Worm (Caenorhabditis elegans) whole organism, L2 larva: Measurements from ENCODE around the gene D1022.3.

Experiments
- ZK546.5 ChIP-seq: sonication (generic microtip); optimal IDR thresholded peaks from 2 replicates; lab custom pipeline; 2017; ENCODE audit warnings: missing biosample characterization, missing genetic modification characterization
- aly-2 ChIP-seq: fragments of 150-350 bp; optimal IDR thresholded peaks from 2 replicates; lab custom pipeline; 2014; ENCODE audit warnings: missing biosample characterization, missing genetic modification characterization
- lin-39 ChIP-seq: fragments of 150-350 bp; optimal IDR thresholded peaks from 2 replicates; lab custom pipeline; 2014; ENCODE audit warnings: missing biosample characterization, missing genetic modification reagents, missing genetic modification characterization
- nhr-10 ChIP-seq: sonication (generic microtip); optimal IDR thresholded peaks from 2 replicates; lab custom pipeline; 2017; ENCODE audit warnings: missing biosample characterization, missing genetic modification characterization
- nhr-11 ChIP-seq: fragments of 150-350 bp; optimal IDR thresholded peaks from 2 replicates; lab custom pipeline; 2014; ENCODE audit warnings: missing biosample characterization, missing genetic modification characterization
- nhr-12 ChIP-seq: fragments of 150-350 bp; optimal IDR thresholded peaks from 2 replicates; lab custom pipeline; 2014; ENCODE audit warnings: missing biosample characterization, missing genetic modification characterization
- nhr-129 ChIP-seq: fragments of 150-350 bp; optimal IDR thresholded peaks from 2 replicates; lab custom pipeline; 2014; ENCODE audit warnings: missing biosample characterization, missing genetic modification characterization
- sem-4 ChIP-seq: fragments of 150-350 bp; optimal IDR thresholded peaks from 2 replicates; lab custom pipeline; 2014; ENCODE audit warnings: missing biosample characterization, missing genetic modification reagents, missing genetic modification characterization

DNA sequence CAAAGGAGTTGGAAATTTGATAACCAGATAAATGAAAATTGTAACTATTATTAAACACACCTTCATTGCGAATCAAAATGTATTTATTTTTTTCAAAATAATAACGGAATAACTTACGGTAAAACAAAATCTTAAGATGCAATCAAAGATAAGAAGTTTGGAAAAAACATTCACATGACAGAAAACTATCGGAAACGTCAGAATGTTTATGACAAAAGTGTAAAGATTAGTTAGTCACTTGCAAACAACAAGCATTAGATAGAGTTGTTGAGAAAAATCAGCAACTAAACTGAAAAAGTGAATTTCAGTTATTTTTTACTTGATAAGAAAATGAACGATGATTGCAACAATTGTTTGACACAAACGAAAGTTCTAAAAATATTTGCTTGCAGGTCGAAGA lies 35.9 kb downstream of the D1022.3 start:
- TF ChIP-seq aly-2 (tag; lab: Kevin White, UChicago) (no peak), nhr-11 (no peak), nhr-12 (no peak), sem-4 (tag; lab: Kevin White, UChicago) (no peak), ZK546.5 (tag; lab: Kevin White, UChicago) (no peak), lin-39 (tag; lab: Kevin White, UChicago) (no peak), nhr-129 (tag; lab: Kevin White, UChicago) (peak; percentile 44), nhr-10 (tag; lab: Kevin White, UChicago) (no peak)
